Fruit fly (Drosophila melanogaster) whole organism, embryonic: Measurements from ENCODE around the gene CG15390.

Experiments
- Ada2b ChIP-seq: fragments of 200-800 bp; sonication (Bioruptor generic); IDR thresholded peaks from 2 replicates; pipeline ENCODE4 v1.3.6; 2022; ENCODE audit warnings: missing biosample characterization, missing genetic modification characterization
- Asciz ChIP-seq: fragments of 200-800 bp; sonication (Bioruptor generic); optimal IDR thresholded peaks from 2 replicates; lab custom pipeline; 2017; ENCODE audit warnings: missing biosample characterization, mild to moderate bottlenecking, missing genetic modification characterization, missing genetic modification reagents
- Blimp-1 ChIP-seq: fragments of 200-800 bp; sonication (Bioruptor generic); optimal IDR thresholded peaks from 3 replicates; lab custom pipeline; 2018; ENCODE audit warnings: missing biosample characterization, missing genetic modification characterization, mild to moderate bottlenecking, moderate library complexity, missing genetic modification reagents
- CG10959 ChIP-seq: fragments of 200-800 bp; sonication (Bioruptor generic); IDR thresholded peaks from 2 replicates; pipeline ENCODE4 v1.3.6; 2022; ENCODE audit warnings: missing biosample characterization, missing genetic modification characterization
- CG10979 ChIP-seq: fragments of 200-800 bp; sonication (Bioruptor generic); optimal IDR thresholded peaks from 2 replicates; lab custom pipeline; 2018; ENCODE audit warnings: missing biosample characterization, mild to moderate bottlenecking, missing genetic modification characterization, moderate library complexity
- CG11504 ChIP-seq: fragments of 200-800 bp; sonication (Bioruptor generic); optimal IDR thresholded peaks from 3 replicates; lab custom pipeline; 2019; ENCODE audit warnings: missing biosample characterization, mild to moderate bottlenecking, missing genetic modification characterization, moderate library complexity
- CG12219 ChIP-seq: fragments of 200-800 bp; sonication (Bioruptor generic); optimal IDR thresholded peaks from 3 replicates; lab custom pipeline; 2018; ENCODE audit warnings: missing biosample characterization, mild to moderate bottlenecking, missing genetic modification characterization
- CG12942 ChIP-seq: fragments of 200-800 bp; sonication (Bioruptor generic); optimal IDR thresholded peaks from 3 replicates; lab custom pipeline; 2016; ENCODE audit warnings: missing biosample characterization, missing genetic modification characterization
- CG13123 ChIP-seq: fragments of 200-800 bp; sonication (Bioruptor generic); optimal IDR thresholded peaks from 2 replicates; lab custom pipeline; 2016; ENCODE audit warnings: missing biosample characterization, missing genetic modification characterization
- CG14050 ChIP-seq: fragments of 200-800 bp; sonication (Bioruptor generic); IDR thresholded peaks from 3 replicates; pipeline ENCODE4 v1.3.6; 2022; ENCODE audit warnings: missing biosample characterization, missing genetic modification characterization
- CG16863 ChIP-seq: fragments of 200-800 bp; sonication (Bioruptor generic); optimal IDR thresholded peaks from 3 replicates; lab custom pipeline; 2016; ENCODE audit warnings: missing biosample characterization, missing genetic modification characterization
- CG18262 ChIP-seq: fragments of 200-800 bp; optimal IDR thresholded peaks from 3 replicates; lab custom pipeline; 2019; ENCODE audit warnings: missing biosample characterization, mild to moderate bottlenecking, missing genetic modification characterization, moderate library complexity
- CG6689 ChIP-seq: fragments of 200-800 bp; sonication (Bioruptor generic); IDR thresholded peaks from 2 replicates; pipeline ENCODE4 v1.3.6; 2022; ENCODE audit warnings: missing biosample characterization, missing genetic modification characterization
- CG7839 ChIP-seq: fragments of 200-800 bp; sonication (Bioruptor generic); optimal IDR thresholded peaks from 3 replicates; lab custom pipeline; 2018; ENCODE audit warnings: missing biosample characterization, mild to moderate bottlenecking, missing genetic modification characterization, moderate library complexity
- E2f1 ChIP-seq: fragments of 200-800 bp; sonication (Bioruptor generic); IDR thresholded peaks from 2 replicates; pipeline ENCODE4 v1.3.6; 2022; ENCODE audit warnings: missing biosample characterization, missing genetic modification characterization
- Ets65A ChIP-seq: fragments of 200-800 bp; sonication (Bioruptor generic); peaks from one replicate; lab custom pipeline; 2016; ENCODE audit warnings: missing biosample characterization, missing genetic modification characterization
- H2.0 ChIP-seq: fragments of 200-800 bp; sonication (Bioruptor generic); IDR thresholded peaks from 2 replicates; pipeline ENCODE4 v1.3.6; 2022; ENCODE audit warnings: missing biosample characterization, missing genetic modification characterization
- Hey ChIP-seq: fragments of 200-800 bp; sonication (Bioruptor generic); optimal IDR thresholded peaks from 3 replicates; lab custom pipeline; 2018; ENCODE audit warnings: missing biosample characterization, mild to moderate bottlenecking, missing genetic modification characterization
- Hr78 ChIP-seq, 2 experiments: fragments of 200-800 bp in 1 of 2; fragments of >200 bp in 1 of 2; sonication (Bioruptor generic) in 1 of 2; optimal IDR thresholded peaks; 2 replicates each; lab custom pipeline; 2017 to 2019; ENCODE audit warnings: missing biosample characterization in 2 of 2, missing genetic modification characterization in 2 of 2, mild to moderate bottlenecking in 1 of 2, moderate library complexity in 1 of 2
- Jarid2 ChIP-seq: fragments of 200-800 bp; sonication (Bioruptor generic); optimal IDR thresholded peaks from 3 replicates; lab custom pipeline; 2017; ENCODE audit warnings: mild to moderate bottlenecking, missing biosample characterization, missing genetic modification reagents, missing genetic modification characterization
- Med ChIP-seq: fragments of 200-800 bp; sonication (Bioruptor generic); peaks from one replicate; lab custom pipeline; 2016; ENCODE audit warnings: missing biosample characterization, missing genetic modification characterization, mild to moderate bottlenecking, inconsistent platforms, moderate library complexity
- Neu2 ChIP-seq: fragments of 200-800 bp; sonication (Bioruptor generic); optimal IDR thresholded peaks from 3 replicates; lab custom pipeline; 2016; ENCODE audit warnings: missing biosample characterization, missing genetic modification characterization, borderline replicate concordance
- Sox102F ChIP-seq: fragments of 200-800 bp; sonication (Bioruptor generic); optimal IDR thresholded peaks from 2 replicates; lab custom pipeline; 2018; ENCODE audit warnings: missing biosample characterization, mild to moderate bottlenecking, missing genetic modification characterization, moderate library complexity
- Xbp1 ChIP-seq: fragments of 200-800 bp; sonication (Bioruptor generic); optimal IDR thresholded peaks from 3 replicates; lab custom pipeline; 2016; ENCODE audit warnings: missing biosample characterization, mild to moderate bottlenecking, missing genetic modification characterization
- Xrp1 ChIP-seq: fragments of 200-800 bp; sonication (Bioruptor generic); IDR thresholded peaks from 2 replicates; pipeline ENCODE4 v1.3.6; 2022; ENCODE audit warnings: missing biosample characterization, missing genetic modification characterization
- amos ChIP-seq: fragments of 200-800 bp; sonication (Bioruptor generic); IDR thresholded peaks from 2 replicates; pipeline ENCODE4 v1.3.6; 2022; ENCODE audit warnings: missing biosample characterization, missing genetic modification characterization; ENCODE audit not compliant: partially characterized antibody
- bsh ChIP-seq, 2 experiments: fragments of 200-800 bp; sonication (Bioruptor generic); optimal IDR thresholded peaks; 2 replicates each; lab custom pipeline; 2017 to 2018; ENCODE audit warnings: mild to moderate bottlenecking in 2 of 2, missing biosample characterization in 2 of 2, missing genetic modification characterization in 2 of 2, moderate library complexity in 1 of 2
- dmrt99B ChIP-seq: fragments of 200-800 bp; sonication (Bioruptor generic); optimal IDR thresholded peaks from 2 replicates; lab custom pipeline; 2018; ENCODE audit warnings: missing biosample characterization, mild to moderate bottlenecking, missing genetic modification characterization, moderate library complexity
- dpn ChIP-seq, 2 experiments: fragments of 200-800 bp; sonication (Bioruptor generic); optimal IDR thresholded peaks; 3 replicates each; lab custom pipeline; 2016; ENCODE audit warnings: missing biosample characterization in 2 of 2, missing genetic modification characterization in 2 of 2
- dysf ChIP-seq: fragments of 200-800 bp; sonication (Bioruptor generic); IDR thresholded peaks from 3 replicates; pipeline ENCODE4 v1.3.6; 2022; ENCODE audit warnings: missing biosample characterization, missing genetic modification characterization
- fd96Cb ChIP-seq: fragments of 200-800 bp; sonication (Bioruptor generic); optimal IDR thresholded peaks from 2 replicates; lab custom pipeline; 2018; ENCODE audit warnings: missing biosample characterization, mild to moderate bottlenecking, missing genetic modification characterization, moderate library complexity
- gem ChIP-seq: fragments of 200-800 bp; sonication (Bioruptor generic); optimal IDR thresholded peaks from 2 replicates; lab custom pipeline; 2019; ENCODE audit warnings: missing biosample characterization, mild to moderate bottlenecking, missing genetic modification characterization, moderate library complexity
- ken ChIP-seq: fragments of 200-800 bp; sonication (Bioruptor generic); IDR thresholded peaks from 3 replicates; pipeline ENCODE4 v1.3.6; 2022; ENCODE audit warnings: missing biosample characterization, missing genetic modification characterization
- onecut ChIP-seq: fragments of 200-800 bp; sonication (Bioruptor generic); IDR thresholded peaks from 2 replicates; pipeline ENCODE4 v1.3.6; 2022; ENCODE audit warnings: missing biosample characterization, missing genetic modification characterization
- prd ChIP-seq, 3 experiments: fragments of >200 bp in 2 of 3; fragments of 200-800 bp in 1 of 3; sonication (Bioruptor generic) in 1 of 3; optimal IDR thresholded peaks in 2 of 3; IDR thresholded peaks in 1 of 3; 2 replicates in 2 of 3; 3 replicates in 1 of 3; pipeline versions ENCODE4 v1.3.6 to Lab custom; 2017 to 2022; ENCODE audit warnings: missing biosample characterization in 1 of 3, missing genetic modification characterization in 1 of 3
- ranshi ChIP-seq: fragments of 200-800 bp; sonication (Bioruptor generic); IDR thresholded peaks from 2 replicates; pipeline ENCODE4 v1.3.6; 2022; ENCODE audit warnings: missing biosample characterization, missing genetic modification characterization
- row ChIP-seq: fragments of 200-800 bp; sonication (Bioruptor generic); IDR thresholded peaks from 3 replicates; pipeline ENCODE4 v1.3.6; 2022; ENCODE audit warnings: missing biosample characterization, missing genetic modification characterization
- sens ChIP-seq: fragments of 200-800 bp; sonication (Bioruptor generic); peaks from one replicate; lab custom pipeline; 2016; ENCODE audit warnings: missing biosample characterization, missing genetic modification characterization
- sisA ChIP-seq: fragments of 200-800 bp; sonication (Bioruptor generic); IDR thresholded peaks from 2 replicates; pipeline ENCODE4 v1.3.6; 2022; ENCODE audit warnings: missing biosample characterization, missing genetic modification characterization
- tin ChIP-seq: fragments of 200-800 bp; sonication (Bioruptor generic); optimal IDR thresholded peaks from 3 replicates; lab custom pipeline; 2016; ENCODE audit warnings: missing biosample characterization, missing genetic modification characterization
- unc-4 ChIP-seq: fragments of 200-800 bp; sonication (Bioruptor generic); IDR thresholded peaks from 2 replicates; pipeline ENCODE4 v1.3.6; 2022; ENCODE audit warnings: missing biosample characterization, missing genetic modification characterization; ENCODE audit not compliant: partially characterized antibody

The CG15390 gene

dm6 chr2L:2394872-2395271 lies 20.4 kb downstream of the CG15390 start (continued):
- TF ChIP-seq sens (GFP tag; lab: Kevin White, UChicago) (peak; percentile 6), H2.0 (no peak), amos (GFP tag; lab: Robert Waterston, UW) (no peak), dysf (GFP tag; lab: Robert Waterston, UW) (no peak), Ada2b (GFP tag; lab: Robert Waterston, UW) (no peak), CG6689 (0 out of 2 replicates have a peak, but pooled peaks have one; percentile 14), CG10959 (GFP tag; lab: Robert Waterston, UW) (no peak), prd (optimal IDR thresholded peaks at IDR 0.05; lab: Kevin White, UChicago) (no peak), prd (GFP tag; IDR thresholded peaks at IDR 0.05; lab: Robert Waterston, UW) (no peak), unc-4 (no peak), CG12219 (GFP tag; lab: Kevin White, UChicago) (no peak), CG13123 (GFP tag; lab: Kevin White, UChicago) (no peak), E2f1 (GFP tag; lab: Robert Waterston, UW) (no peak), Neu2 (GFP tag; lab: Kevin White, UChicago) (no peak)

dm6 chr2L:2397080-2397479 lies 22.6 kb downstream of the CG15390 start:
- no peak for TF ChIP-seq CG16863 (GFP tag; lab: Kevin White, UChicago)
- peak; percentile 32; the same call in 1 of the 3 replicates for TF ChIP-seq row (GFP tag; lab: Robert Waterston, UW)
- TF ChIP-seq Sox102F (GFP tag; lab: Kevin White, UChicago) = peak; percentile 3
- peak; percentile 55; the same call in 1 of the 3 replicates for TF ChIP-seq ken (GFP tag; lab: Robert Waterston, UW)
- TF ChIP-seq tin (GFP tag; lab: Kevin White, UChicago) = peak; percentile 17
- TF ChIP-seq Blimp-1 (GFP tag; lab: Kevin White, UChicago) = peak; percentile 1
- peak; percentile 5 for TF ChIP-seq fd96Cb
- TF ChIP-seq sisA (GFP tag; lab: Robert Waterston, UW) = peak; percentile 46; the same call in 1 of the 2 replicates
- peak; percentile 66 for TF ChIP-seq Ets65A (GFP tag; lab: Kevin White, UChicago)
- 0 out of 3 replicates have a peak, but pooled peaks have one; percentile 16 for TF ChIP-seq CG14050 (GFP tag; lab: Robert Waterston, UW)
- TF ChIP-seq CG11504 = peak; percentile 36
- peak; percentile 14 for TF ChIP-seq CG7839 (tag; lab: Kevin White, UChicago)
- peak; percentile 24; the same call in 1 of the 2 replicates for TF ChIP-seq Xrp1 (GFP tag; lab: Robert Waterston, UW)
- peak; percentile 49 for TF ChIP-seq Hey (tag; lab: Kevin White, UChicago)
- TF ChIP-seq CG12942 (GFP tag; lab: Kevin White, UChicago) = no peak
- TF ChIP-seq dmrt99B (tag; lab: Kevin White, UChicago) = peak; percentile 49
- peak; percentile 10 for TF ChIP-seq gem (tag; lab: Kevin White, UChicago)
- no peak for TF ChIP-seq Asciz (GFP tag; lab: Kevin White, UChicago)
- peak in 1 of 2 experiments; percentile 7 for TF ChIP-seq dpn (GFP tag; optimal IDR thresholded peaks at IDR 0.05; lab: Kevin White, UChicago)
- TF ChIP-seq sens (GFP tag; lab: Kevin White, UChicago) = peak; percentile 53
- TF ChIP-seq onecut (GFP tag; lab: Robert Waterston, UW) = peak; percentile 21; the same call in 1 of the 2 replicates
- no peak for TF ChIP-seq Jarid2 (GFP tag; lab: Kevin White, UChicago)
- no peak for TF ChIP-seq Hr78 (GFP tag; optimal IDR thresholded peaks at IDR 0.05; lab: Kevin White, UChicago)
- TF ChIP-seq H2.0 = 0 out of 2 replicates have a peak, but pooled peaks have one; percentile 11
- TF ChIP-seq bsh (GFP tag; optimal IDR thresholded peaks at IDR 0.05; lab: Kevin White, UChicago) = peak in 1 of 2 experiments; percentile 33
- peak; percentile 42 for TF ChIP-seq CG10979 (tag; lab: Kevin White, UChicago)
- TF ChIP-seq Xbp1 = peak; percentile 9
- peak; percentile 40 for TF ChIP-seq Med (GFP tag; lab: Kevin White, UChicago)
- peak; percentile 29; the same call in 1 of the 2 replicates for TF ChIP-seq ranshi (GFP tag; lab: Robert Waterston, UW)
- no peak for TF ChIP-seq CG18262 (tag; lab: Kevin White, UChicago)
